Worm (Caenorhabditis elegans): ENCODE measurements around the gene F23B12.7.

Gene F23B12.7

DNA sequence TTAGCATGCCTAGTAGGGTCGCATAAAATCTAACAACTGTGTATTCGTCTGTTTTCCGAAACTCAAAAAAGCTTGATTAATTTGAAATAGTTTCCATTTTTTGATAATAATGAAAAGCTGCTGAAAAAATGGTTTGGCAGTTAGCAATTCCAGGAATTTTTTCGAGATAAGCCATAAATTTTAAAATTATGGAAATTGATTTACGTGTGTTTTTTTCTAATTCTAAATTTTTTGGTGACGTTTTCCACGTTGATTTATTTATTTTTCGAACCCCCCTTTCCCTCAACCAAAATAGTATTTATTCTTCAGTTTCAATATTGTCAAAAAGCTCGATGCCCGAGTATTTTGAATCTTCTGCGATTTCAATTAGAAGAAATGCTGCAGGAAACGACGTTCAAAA, 20.6 kb upstream of the F23B12.7 start, which contains the start of gene F23B12.1:
Gene F23B12.1, plus strand, starts transcription at position 301 of the 400 bp plus-strand sequence.
- no peak for TF ChIP-seq unc-30 (tag; optimal IDR thresholded peaks at IDR 0.05)
- TF ChIP-seq fkh-10 (GFP tag; optimal IDR thresholded peaks at IDR 0.05) = no peak
- no peak for TF ChIP-seq vab-15 (tag; optimal IDR thresholded peaks at IDR 0.05)
- TF ChIP-seq ceh-90 (tag; optimal IDR thresholded peaks at IDR 0.05) = no peak
- TF ChIP-seq ztf-11 (tag; optimal IDR thresholded peaks at IDR 0.05) = no peak
- TF ChIP-seq ceh-8 (GFP tag; optimal IDR thresholded peaks at IDR 0.05) = no peak
- no peak for TF ChIP-seq C04F5.9 (tag; optimal IDR thresholded peaks at IDR 0.05)
- no peak for TF ChIP-seq aly-2 (tag; optimal IDR thresholded peaks at IDR 0.05)
- TF ChIP-seq sup-37 (GFP tag; optimal IDR thresholded peaks at IDR 0.05) = no peak
- TF ChIP-seq mab-9 (GFP tag; IDR thresholded peaks at IDR 0.05) = no peak
- TF ChIP-seq egl-27 (tag; optimal IDR thresholded peaks at IDR 0.05) = no peak
- TF ChIP-seq xbp-1 (tag; optimal IDR thresholded peaks at IDR 0.05) = no peak

DNA sequence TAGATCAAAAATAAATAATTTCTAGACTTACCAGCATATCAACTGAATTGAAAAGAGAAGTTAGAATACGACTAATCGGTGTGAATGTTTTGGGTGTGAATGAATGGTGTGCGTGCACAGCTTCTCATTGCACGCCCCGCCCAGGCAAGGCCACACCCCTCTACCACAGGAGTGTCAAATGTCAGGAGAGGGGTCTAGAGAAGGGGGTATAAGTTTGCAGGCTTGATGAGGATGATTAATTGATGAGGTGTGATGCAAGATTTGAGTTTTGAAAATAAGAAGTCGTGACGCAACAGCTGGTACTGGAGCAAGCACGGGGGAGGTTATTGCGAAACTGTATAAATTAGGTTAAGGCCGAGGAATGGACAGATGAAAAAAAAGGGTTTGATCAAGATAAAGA, 17.2 kb upstream of the F23B12.7 start, which contains the start of gene egl-1:
Gene egl-1, minus strand, starts transcription at position 101 of the 400 bp plus-strand sequence.
- no peak for TF ChIP-seq pag-3 (tag; optimal IDR thresholded peaks at IDR 0.05; ENCODE audit: borderline replicate concordance, insufficient read depth)
- no peak for TF ChIP-seq tbx-2 (tag; optimal IDR thresholded peaks at IDR 0.05)
- no peak for TF ChIP-seq ztf-11 (tag; optimal IDR thresholded peaks at IDR 0.05)
- TF ChIP-seq efl-3 (GFP tag; optimal IDR thresholded peaks at IDR 0.05) = no peak

ce11 chrV:14433584-14433983, 15.9 kb upstream of the F23B12.7 start:
- no peak for TF ChIP-seq ceh-63 (GFP tag; optimal IDR thresholded peaks at IDR 0.05)
- TF ChIP-seq tbx-2 (tag; optimal IDR thresholded peaks at IDR 0.05) = no peak
- no peak for TF ChIP-seq zip-4 (GFP tag; optimal IDR thresholded peaks at IDR 0.05)
- no peak for TF ChIP-seq efl-3 (GFP tag; optimal IDR thresholded peaks at IDR 0.05)
- TF ChIP-seq sox-4 (tag; optimal IDR thresholded peaks at IDR 0.05) = no peak
- no peak for TF ChIP-seq ztf-11 (tag; optimal IDR thresholded peaks at IDR 0.05)
- no peak for TF ChIP-seq nhr-28 (tag; optimal IDR thresholded peaks at IDR 0.05)
- TF ChIP-seq F16B12.6 (tag; optimal IDR thresholded peaks at IDR 0.05) = no peak
- no peak for TF ChIP-seq aly-2 (tag; optimal IDR thresholded peaks at IDR 0.05)
- no peak for TF ChIP-seq ceh-82 (tag; optimal IDR thresholded peaks at IDR 0.05)
- TF ChIP-seq ceh-8 (GFP tag; optimal IDR thresholded peaks at IDR 0.05) = no peak
- no peak for TF ChIP-seq sup-37 (GFP tag; optimal IDR thresholded peaks at IDR 0.05)
- no peak for TF ChIP-seq snpc-4 (tag; optimal IDR thresholded peaks at IDR 0.05)
- no peak for TF ChIP-seq irx-1 (tag; optimal IDR thresholded peaks at IDR 0.05)
- TF ChIP-seq ces-1 (GFP tag; optimal IDR thresholded peaks at IDR 0.05) = no peak

DNA sequence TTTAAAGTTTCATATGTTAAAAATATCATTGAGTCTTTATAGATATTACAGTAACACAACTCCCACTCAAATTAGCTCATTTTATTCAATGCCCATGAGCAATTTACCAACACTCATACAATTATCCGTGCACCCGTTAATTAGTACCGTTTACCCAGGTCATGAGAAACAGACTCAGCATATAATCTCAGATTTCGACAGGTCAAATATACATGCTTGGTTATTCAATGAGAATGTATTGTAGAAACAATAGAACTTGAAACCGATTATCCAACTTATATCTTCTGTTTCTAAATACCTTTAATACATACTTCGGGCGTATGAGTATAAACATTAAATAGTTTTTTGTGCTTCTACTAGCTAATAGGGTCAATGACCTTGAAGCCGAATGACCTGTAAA, 13.3 kb upstream of the F23B12.7 start:
- TF ChIP-seq nhr-237 (tag; optimal IDR thresholded peaks at IDR 0.05) = no peak
- no peak for TF ChIP-seq efl-1 (optimal IDR thresholded peaks at IDR 0.05)
- TF ChIP-seq efl-1 (GFP tag; optimal IDR thresholded peaks at IDR 0.05 in 1 of 2) = peak in 1 of 2 experiments; percentile 73

ce11 chrV:14437355-14437754, 12.1 kb upstream of the F23B12.7 start:
- TF ChIP-seq nhr-237 (tag; optimal IDR thresholded peaks at IDR 0.05) = no peak
- TF ChIP-seq alr-1 (tag; optimal IDR thresholded peaks at IDR 0.05; ENCODE audit: borderline replicate concordance) = no peak
- no peak for TF ChIP-seq fos-1 (tag; optimal IDR thresholded peaks at IDR 0.05)
- no peak for TF ChIP-seq nhr-71 (tag; optimal IDR thresholded peaks at IDR 0.05)
- TF ChIP-seq mab-9 (GFP tag; IDR thresholded peaks at IDR 0.05) = no peak
- TF ChIP-seq unc-130 (tag; optimal IDR thresholded peaks at IDR 0.05) = no peak
- no peak for TF ChIP-seq ztf-11 (tag; optimal IDR thresholded peaks at IDR 0.05)
- TF ChIP-seq dpl-1 (GFP tag; optimal IDR thresholded peaks at IDR 0.05) = no peak
- no peak for TF ChIP-seq nhr-77 (tag; optimal IDR thresholded peaks at IDR 0.05)
- no peak for TF ChIP-seq egl-27 (tag; optimal IDR thresholded peaks at IDR 0.05)
- no peak for TF ChIP-seq hlh-4 (tag; optimal IDR thresholded peaks at IDR 0.05)
